Worm (Caenorhabditis elegans): ENCODE data around the gene F01D5.7.

F01D5.7 gene

ce11 chrII:14040204-14040842 lies 31.9 kb downstream of the F01D5.7 start (continued):
- TF ChIP-seq mef-2 (tag; optimal IDR thresholded peaks at IDR 0.05): peak; percentile 85
- peak; percentile 86 for TF ChIP-seq C16A3.4 (tag; optimal IDR thresholded peaks at IDR 0.05)
- TF ChIP-seq efl-3 (GFP tag; optimal IDR thresholded peaks at IDR 0.05): no peak
- TF ChIP-seq F16B12.6 (tag; optimal IDR thresholded peaks at IDR 0.05): peak; percentile 7
- 0 out of 2 replicates have a peak, but pooled peaks have one; percentile 89 for TF ChIP-seq ets-5 (GFP tag; IDR thresholded peaks at IDR 0.05)
- no peak for TF ChIP-seq pqm-1 (tag; optimal IDR thresholded peaks at IDR 0.05)
- peak; percentile 67 for TF ChIP-seq ceh-88 (GFP tag; IDR thresholded peaks at IDR 0.05)
- peak; percentile 94 for TF ChIP-seq nhr-85 (tag)
- TF ChIP-seq unc-30 (tag; optimal IDR thresholded peaks at IDR 0.05): no peak
- no peak for TF ChIP-seq lin-15B (tag; optimal IDR thresholded peaks at IDR 0.05)
- TF ChIP-seq lsy-2 (tag; optimal IDR thresholded peaks at IDR 0.05): peak; percentile 82 to 90
- peak; percentile 52 to 79 for TF ChIP-seq lin-35 (GFP tag; optimal IDR thresholded peaks at IDR 0.05)

DNA sequence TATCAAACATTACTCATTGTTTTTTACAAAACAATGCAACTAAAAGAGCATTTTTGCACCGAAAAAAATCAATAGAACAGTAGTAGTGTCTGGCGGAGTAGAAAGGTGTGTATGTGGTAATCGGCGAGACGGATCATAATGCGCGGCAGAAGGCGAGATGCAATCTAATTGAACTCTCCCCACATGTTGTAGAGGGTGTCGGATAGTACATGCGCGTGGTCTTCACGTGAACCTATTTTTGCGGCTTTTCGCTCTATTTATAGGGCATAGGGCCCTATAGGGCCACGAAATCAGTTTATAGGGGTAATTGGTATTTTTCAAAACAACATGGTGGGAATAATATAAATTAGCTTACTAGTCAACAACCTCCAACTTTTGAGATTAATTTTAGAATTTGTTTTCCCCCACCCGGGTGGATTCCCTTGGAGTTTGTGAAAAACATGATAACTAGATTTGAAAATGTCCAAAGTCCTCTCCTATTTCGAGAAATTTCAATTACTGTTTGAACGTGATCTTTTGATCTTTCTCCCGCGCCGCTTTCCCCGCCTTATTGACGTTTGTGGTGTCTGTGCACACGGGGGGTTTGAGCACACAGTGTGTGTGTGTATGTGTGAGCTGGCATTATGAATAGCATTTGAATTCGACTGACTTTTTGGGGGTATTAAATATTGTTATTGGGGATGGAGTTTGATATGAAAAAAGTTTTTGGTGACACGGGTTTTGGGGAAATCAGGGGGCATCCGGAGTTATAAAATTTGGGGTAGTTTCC lies 34.6 kb downstream of the F01D5.7 start:
- peak in 1 of 3 experiments; percentile 3 for TF ChIP-seq dpl-1 (GFP tag; optimal IDR thresholded peaks at IDR 0.05)
- TF ChIP-seq blmp-1 (tag; optimal IDR thresholded peaks at IDR 0.05): peak; percentile 61
- TF ChIP-seq elt-3 (tag; optimal IDR thresholded peaks at IDR 0.05): peak in 1 of 6 experiments; percentile 5
- TF ChIP-seq sup-37 (GFP tag; optimal IDR thresholded peaks at IDR 0.05): no peak
- TF ChIP-seq snu-23 (GFP tag; optimal IDR thresholded peaks at IDR 0.05): peak; percentile 25
- TF ChIP-seq lin-35 (GFP tag; optimal IDR thresholded peaks at IDR 0.05): peak in 1 of 2 experiments; percentile 1
- TF ChIP-seq lin-14 (GFP tag; optimal IDR thresholded peaks at IDR 0.05): peak; percentile 55
- no peak for TF ChIP-seq fkh-8 (tag; optimal IDR thresholded peaks at IDR 0.05)
- no peak for TF ChIP-seq efl-3 (GFP tag; optimal IDR thresholded peaks at IDR 0.05)
- peak; percentile 42 for TF ChIP-seq elt-2 (tag; optimal IDR thresholded peaks at IDR 0.05)
- TF ChIP-seq swsn-7 (tag; optimal IDR thresholded peaks at IDR 0.05): peak; percentile 2
- peak; percentile 73 for TF ChIP-seq nhr-85 (tag)
- TF ChIP-seq nhr-77 (tag; optimal IDR thresholded peaks at IDR 0.05): peak; percentile 52
- peak; percentile 41 for TF ChIP-seq irx-1 (tag; optimal IDR thresholded peaks at IDR 0.05)

DNA sequence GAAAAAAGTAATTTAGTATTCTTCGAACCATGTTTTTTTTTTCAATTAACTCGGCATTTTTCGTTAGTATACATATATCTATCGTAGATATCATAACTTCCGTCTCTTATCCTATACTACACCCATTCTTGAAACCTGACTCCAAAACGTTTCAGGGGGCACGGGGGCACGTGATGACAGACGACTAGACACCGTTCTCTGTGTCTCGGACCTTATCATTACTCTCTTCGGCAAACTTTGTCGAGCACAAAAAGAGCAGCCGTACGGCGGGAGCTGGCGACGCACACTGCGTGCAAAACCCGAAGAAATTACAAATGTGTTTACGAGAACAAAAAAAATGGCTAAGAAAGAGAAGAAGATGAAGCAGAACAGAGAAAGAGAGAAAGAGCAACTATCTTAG lies 35.7 kb downstream of the F01D5.7 start:
- TF ChIP-seq mdl-1 (tag; optimal IDR thresholded peaks at IDR 0.05) (peak; percentile 58 to 83), fkh-4 (tag; optimal IDR thresholded peaks at IDR 0.05; ENCODE audit: borderline replicate concordance) (no peak), sox-4 (tag; optimal IDR thresholded peaks at IDR 0.05) (peak; percentile 62), lsy-2 (tag; optimal IDR thresholded peaks at IDR 0.05) (peak; percentile 47 to 82), nhr-11 (tag; optimal IDR thresholded peaks at IDR 0.05) (peak; percentile 79), alr-1 (tag; optimal IDR thresholded peaks at IDR 0.05; ENCODE audit: borderline replicate concordance) (no peak), nhr-20 (tag; optimal IDR thresholded peaks at IDR 0.05) (peak; percentile 89), sup-37 (GFP tag; optimal IDR thresholded peaks at IDR 0.05) (no peak), skn-1 (tag; optimal IDR thresholded peaks at IDR 0.05) (peak; percentile 65), F16B12.6 (tag; optimal IDR thresholded peaks at IDR 0.05) (no peak), ceh-82 (tag; optimal IDR thresholded peaks at IDR 0.05) (peak in 2 of 3 experiments; percentile 41 to 57), sptf-1 (tag; optimal IDR thresholded peaks at IDR 0.05) (no peak), fkh-10 (GFP tag; optimal IDR thresholded peaks at IDR 0.05) (peak; percentile 90), nhr-28 (tag; optimal IDR thresholded peaks at IDR 0.05) (no peak), nhr-47 (tag; optimal IDR thresholded peaks at IDR 0.05) (peak; percentile 85), nhr-71 (tag; optimal IDR thresholded peaks at IDR 0.05) (peak; percentile 96), Y116A8C.19 (tag; optimal IDR thresholded peaks at IDR 0.05; ENCODE audit: borderline replicate concordance) (no peak), unc-130 (tag; optimal IDR thresholded peaks at IDR 0.05) (peak; percentile 68), dsc-1 (tag; optimal IDR thresholded peaks at IDR 0.05) (peak; percentile 14), egl-27 (tag; optimal IDR thresholded peaks at IDR 0.05) (peak; percentile 37 to 61), ets-5 (GFP tag; IDR thresholded peaks at IDR 0.05) (no peak), tlp-1 (tag; optimal IDR thresholded peaks at IDR 0.05) (no peak), blmp-1 (tag; optimal IDR thresholded peaks at IDR 0.05) (no peak), irx-1 (tag; optimal IDR thresholded peaks at IDR 0.05) (peak; percentile 61), lin-15B (tag; optimal IDR thresholded peaks at IDR 0.05) (peak; percentile 26), egl-13 (tag; optimal IDR thresholded peaks at IDR 0.05) (peak; percentile 60), jun-1 (tag; optimal IDR thresholded peaks at IDR 0.05) (peak; percentile 70), fos-1 (tag; optimal IDR thresholded peaks at IDR 0.05) (peak; percentile 54), nhr-19 (GFP tag; conservative IDR thresholded peaks at IDR 0.05) (peak; percentile 76), mep-1 (tag; optimal IDR thresholded peaks at IDR 0.05) (peak; percentile 68)

Measured in whole organism, L1 larva.